Fruit fly (Drosophila melanogaster) whole organism, wandering third instar larva: ENCODE measurements around the gene FASN2.
A peak's percentile ranks its signal among the peaks of the same experiment; 100 is the strongest.

Source experiments
- Abd-B ChIP-seq: fragments of >200 bp; optimal IDR thresholded peaks from 2 replicates; lab custom pipeline; 2017; ENCODE audit warnings: missing biosample characterization, missing genetic modification characterization
- CG32264 ChIP-seq: fragments of 200-800 bp; sonication (Bioruptor generic); optimal IDR thresholded peaks from 2 replicates; lab custom pipeline; 2016; ENCODE audit warnings: missing biosample characterization, missing genetic modification characterization
- CG9705 ChIP-seq: fragments of 200-800 bp; sonication (Bioruptor generic); optimal IDR thresholded peaks from 2 replicates; lab custom pipeline; 2018; ENCODE audit warnings: missing biosample characterization, mild to moderate bottlenecking, missing genetic modification characterization
- CrebA ChIP-seq: fragments of 200-800 bp; sonication (Bioruptor generic); optimal IDR thresholded peaks from 2 replicates; lab custom pipeline; 2016; ENCODE audit warnings: missing biosample characterization, mild to moderate bottlenecking, missing genetic modification characterization, borderline replicate concordance
- Dif ChIP-seq: fragments of 200-275, 200-300 bp; sonication (Bioruptor generic); optimal IDR thresholded peaks from 2 replicates; lab custom pipeline; 2018; ENCODE audit warnings: missing biosample characterization, missing genetic modification characterization; ENCODE audit not compliant: partially characterized antibody
- GATAd ChIP-seq: sonication (Bioruptor generic); optimal IDR thresholded peaks from 2 replicates; lab custom pipeline; 2016; ENCODE audit warnings: missing biosample characterization, missing genetic modification characterization
- HLH106 ChIP-seq: fragments of 200-800 bp; optimal IDR thresholded peaks from 3 replicates; lab custom pipeline; 2019; ENCODE audit warnings: missing biosample characterization, mild to moderate bottlenecking, missing genetic modification characterization, moderate library complexity
- Hnf4 ChIP-seq: fragments of 200-800 bp; sonication (Bioruptor generic); optimal IDR thresholded peaks from 2 replicates; lab custom pipeline; 2016; ENCODE audit warnings: missing biosample characterization, mild to moderate bottlenecking, missing genetic modification characterization
- Hr78 ChIP-seq: fragments of >200 bp; optimal IDR thresholded peaks from 2 replicates; lab custom pipeline; 2017; ENCODE audit warnings: missing biosample characterization, missing genetic modification characterization
- Hr83 ChIP-seq: fragments of 200-300 bp; sonication (Bioruptor generic); optimal IDR thresholded peaks from 2 replicates; lab custom pipeline; 2016; ENCODE audit warnings: missing biosample characterization, mild to moderate bottlenecking, missing genetic modification characterization, moderate library complexity; ENCODE audit not compliant: poor library complexity, severe bottlenecking
- Jra ChIP-seq: sonication (Bioruptor generic); optimal IDR thresholded peaks from 2 replicates; lab custom pipeline; 2016; ENCODE audit warnings: missing biosample characterization, missing genetic modification characterization
- Mio ChIP-seq: sonication (Bioruptor generic); optimal IDR thresholded peaks from 2 replicates; lab custom pipeline; 2016; ENCODE audit warnings: missing biosample characterization, missing genetic modification characterization
- Myc ChIP-seq: fragments of >200 bp; optimal IDR thresholded peaks from 2 replicates; lab custom pipeline; 2017
- N ChIP-seq: fragments of >200 bp; optimal IDR thresholded peaks from 2 replicates; lab custom pipeline; 2018; ENCODE audit warnings: missing biosample characterization, missing external identifiers, missing genetic modification characterization
- OdsH ChIP-seq: fragments of 200-800 bp; sonication (Bioruptor generic); optimal IDR thresholded peaks from 2 replicates; lab custom pipeline; 2016; ENCODE audit warnings: missing biosample characterization, mild to moderate bottlenecking, missing genetic modification characterization
- Rel ChIP-seq, 2 experiments: fragments of 200-800 bp; sonication (Bioruptor generic) in 1 of 2; optimal IDR thresholded peaks; 2 replicates in 1 of 2; 3 replicates in 1 of 2; lab custom pipeline; 2016 to 2019; ENCODE audit warnings: mild to moderate bottlenecking in 2 of 2, missing biosample characterization in 2 of 2, missing genetic modification characterization in 2 of 2, moderate library complexity in 1 of 2
- Sp1 ChIP-seq: fragments of 200-800 bp; sonication (Bioruptor generic); optimal IDR thresholded peaks from 3 replicates; lab custom pipeline; 2019; ENCODE audit warnings: missing biosample characterization, mild to moderate bottlenecking, missing genetic modification characterization, moderate library complexity
- br ChIP-seq: fragments of 200-800 bp; sonication (Bioruptor generic); optimal IDR thresholded peaks from 2 replicates; lab custom pipeline; 2016; ENCODE audit warnings: missing biosample characterization, missing genetic modification characterization
- brk ChIP-seq: fragments of 200-800 bp; sonication (Bioruptor generic); optimal IDR thresholded peaks from 2 replicates; lab custom pipeline; 2016; ENCODE audit warnings: missing biosample characterization, mild to moderate bottlenecking, missing genetic modification characterization
- dl ChIP-seq, 2 experiments: fragments of 175-275, 200-275 bp in 1 of 2; fragments of 200-275 bp in 1 of 2; sonication (Bioruptor generic); optimal IDR thresholded peaks; lab custom pipeline; 2018; ENCODE audit warnings: mild to moderate bottlenecking in 2 of 2, missing biosample characterization in 2 of 2, missing genetic modification characterization in 2 of 2, moderate library complexity in 2 of 2; ENCODE audit not compliant: partially characterized antibody in 2 of 2, insufficient read depth in 1 of 2
- dmrt93B ChIP-seq: fragments of 200-800 bp; sonication (Bioruptor generic); optimal IDR thresholded peaks from 2 replicates; lab custom pipeline; 2018; ENCODE audit warnings: missing biosample characterization, mild to moderate bottlenecking, missing genetic modification characterization
- dsf ChIP-seq: sonication (Bioruptor generic); optimal IDR thresholded peaks from 2 replicates; lab custom pipeline; 2016; ENCODE audit warnings: missing biosample characterization, missing genetic modification characterization, borderline replicate concordance
- ey ChIP-seq: fragments of 200-800 bp; sonication (Bioruptor generic); optimal IDR thresholded peaks from 2 replicates; lab custom pipeline; 2016; ENCODE audit warnings: missing biosample characterization, missing genetic modification characterization
- foxo ChIP-seq, 2 experiments: fragments of 200-800 bp; sonication (Bioruptor generic); optimal IDR thresholded peaks; 2 replicates in 1 of 2; 3 replicates in 1 of 2; lab custom pipeline; 2016 to 2017; ENCODE audit warnings: missing biosample characterization in 2 of 2, missing genetic modification characterization in 2 of 2
- fru ChIP-seq: fragments of 200-800 bp; sonication (Bioruptor generic); optimal IDR thresholded peaks from 3 replicates; lab custom pipeline; 2016; ENCODE audit warnings: missing biosample characterization, mild to moderate bottlenecking, missing genetic modification characterization
- h ChIP-seq: fragments of 200-800 bp; sonication (Bioruptor generic); optimal IDR thresholded peaks from 3 replicates; lab custom pipeline; 2016; ENCODE audit warnings: missing biosample characterization, mild to moderate bottlenecking, missing genetic modification characterization
- jim ChIP-seq: fragments of 175-275, 200-325 bp; sonication (Bioruptor generic); optimal IDR thresholded peaks from 2 replicates; lab custom pipeline; 2016; ENCODE audit warnings: missing biosample characterization, mild to moderate bottlenecking, missing genetic modification characterization
- lola ChIP-seq: fragments of >200 bp; optimal IDR thresholded peaks from 2 replicates; lab custom pipeline; 2017; ENCODE audit warnings: missing biosample characterization, missing genetic modification characterization
- pan ChIP-seq: fragments of >200 bp; optimal IDR thresholded peaks from 2 replicates; lab custom pipeline; 2017
- psq ChIP-seq: fragments of 200-800 bp; sonication (Bioruptor generic); optimal IDR thresholded peaks from 3 replicates; lab custom pipeline; 2017; ENCODE audit warnings: missing biosample characterization, mild to moderate bottlenecking, missing genetic modification characterization, moderate library complexity
- rgr ChIP-seq: fragments of 200-800 bp; sonication (Bioruptor generic); optimal IDR thresholded peaks from 3 replicates; lab custom pipeline; 2016; ENCODE audit warnings: missing biosample characterization, mild to moderate bottlenecking, missing genetic modification characterization
- sage ChIP-seq: fragments of 200-800 bp; sonication (Bioruptor generic); optimal IDR thresholded peaks from 2 replicates; lab custom pipeline; 2016; ENCODE audit warnings: missing biosample characterization, mild to moderate bottlenecking, missing genetic modification characterization
- sv ChIP-seq: fragments of 200-800 bp; sonication (Bioruptor generic); optimal IDR thresholded peaks from 3 replicates; lab custom pipeline; 2016; ENCODE audit warnings: missing biosample characterization, missing genetic modification characterization
- tai ChIP-seq: sonication (Bioruptor generic); optimal IDR thresholded peaks from 2 replicates; lab custom pipeline; 2016; ENCODE audit warnings: missing biosample characterization, missing genetic modification characterization
- usp ChIP-seq: fragments of >200 bp; optimal IDR thresholded peaks from 2 replicates; lab custom pipeline; 2017; ENCODE audit warnings: missing biosample characterization, missing genetic modification characterization
- woc ChIP-seq: sonication (Bioruptor generic); optimal IDR thresholded peaks from 2 replicates; lab custom pipeline; 2016; ENCODE audit warnings: missing biosample characterization, mild to moderate bottlenecking, missing genetic modification characterization

The FASN2 gene

dm6 chr2L:3034969-3035368, 8.8 kb upstream of the FASN2 start, which contains the start of gene CG17258:
Gene CG17258 (minus strand): TSS chr2L:3035348.
- no peak for TF ChIP-seq brk (GFP tag; lab: Kevin White, UChicago)
- TF ChIP-seq fru (GFP tag; lab: Kevin White, UChicago): no peak
- TF ChIP-seq pan (lab: Kevin White, UChicago): no peak
- TF ChIP-seq sv (GFP tag; lab: Kevin White, UChicago): no peak
- TF ChIP-seq Abd-B (GFP tag; lab: Kevin White, UChicago): no peak
- no peak for TF ChIP-seq Sp1 (GFP tag; lab: Kevin White, UChicago)
- no peak for TF ChIP-seq CG9705 (GFP tag; lab: Kevin White, UChicago)
- TF ChIP-seq CG32264 (GFP tag; lab: Kevin White, UChicago): no peak
- no peak for TF ChIP-seq Rel (GFP tag; optimal IDR thresholded peaks at IDR 0.05; lab: Kevin White, UChicago)
- no peak for TF ChIP-seq Rel (tag; optimal IDR thresholded peaks at IDR 0.05; lab: Kevin White, UChicago)
- TF ChIP-seq Jra (GFP tag; lab: Kevin White, UChicago): no peak
- no peak for TF ChIP-seq tai (GFP tag; lab: Kevin White, UChicago)
- no peak for TF ChIP-seq Myc (lab: Kevin White, UChicago)
- TF ChIP-seq psq (GFP tag; lab: Kevin White, UChicago): no peak
- TF ChIP-seq N (GFP tag; lab: Kevin White, UChicago): no peak
- no peak for TF ChIP-seq jim (GFP tag; lab: Kevin White, UChicago)
- no peak for TF ChIP-seq sage
- TF ChIP-seq dl (GFP tag; optimal IDR thresholded peaks at IDR 0.05; lab: Kevin White, UChicago; ENCODE audit: insufficient read depth in 1 of 2, partially characterized antibody in 2 of 2): no peak
- TF ChIP-seq dmrt93B: no peak
- no peak for TF ChIP-seq br (GFP tag; lab: Kevin White, UChicago)
- TF ChIP-seq ey (GFP tag; lab: Kevin White, UChicago): no peak

dm6 chr2L:3037153-3037579, 6.6 kb upstream of the FASN2 start, which contains the start of the genes CG17260 and SerRS:
Gene CG17260 (plus strand): TSS chr2L:3037230.
Gene SerRS (minus strand): TSS chr2L:3037403.
- TF ChIP-seq CrebA (GFP tag; lab: Kevin White, UChicago) (no peak), CG32264 (GFP tag; lab: Kevin White, UChicago) (peak; percentile 81), dsf (GFP tag; lab: Kevin White, UChicago) (peak; percentile 90), Sp1 (GFP tag; lab: Kevin White, UChicago) (peak; percentile 88), pan (lab: Kevin White, UChicago) (no peak), fru (GFP tag; lab: Kevin White, UChicago) (peak; percentile 95), jim (GFP tag; lab: Kevin White, UChicago) (no peak), usp (no peak), Hnf4 (GFP tag; lab: Kevin White, UChicago) (no peak), OdsH (GFP tag; lab: Kevin White, UChicago) (peak; percentile 94), Hr83 (GFP tag; lab: Kevin White, UChicago) (no peak), GATAd (GFP tag; lab: Kevin White, UChicago) (peak; percentile 90), br (GFP tag; lab: Kevin White, UChicago) (peak; percentile 96), psq (GFP tag; lab: Kevin White, UChicago) (peak; percentile 93), Mio (GFP tag; lab: Kevin White, UChicago) (peak; percentile 59), lola (GFP tag; lab: Kevin White, UChicago) (no peak), Hr78 (no peak), N (GFP tag; lab: Kevin White, UChicago) (no peak), dl (GFP tag; optimal IDR thresholded peaks at IDR 0.05; lab: Kevin White, UChicago; ENCODE audit: insufficient read depth in 1 of 2, partially characterized antibody in 2 of 2) (no peak), woc (GFP tag; lab: Kevin White, UChicago) (no peak), foxo (GFP tag; optimal IDR thresholded peaks at IDR 0.05; lab: Kevin White, UChicago) (peak; percentile 28 to 98), dmrt93B (peak; percentile 89), HLH106 (tag; lab: Kevin White, UChicago) (peak; percentile 94), sage (peak; percentile 72), Dif (GFP tag; lab: Kevin White, UChicago) (no peak), CG9705 (GFP tag; lab: Kevin White, UChicago) (peak; percentile 81), brk (GFP tag; lab: Kevin White, UChicago) (no peak), sv (GFP tag; lab: Kevin White, UChicago) (peak; percentile 81), Rel (GFP tag; optimal IDR thresholded peaks at IDR 0.05; lab: Kevin White, UChicago) (no peak), Rel (tag; optimal IDR thresholded peaks at IDR 0.05; lab: Kevin White, UChicago) (peak; percentile 68), Myc (lab: Kevin White, UChicago) (peak; percentile 49), rgr (peak; percentile 95), Abd-B (GFP tag; lab: Kevin White, UChicago) (no peak), ey (GFP tag; lab: Kevin White, UChicago) (peak; percentile 94), h (GFP tag; lab: Kevin White, UChicago) (peak; percentile 97)
- TF ChIP-seq, all 38 proteins: peak for 20
